Worm (Caenorhabditis elegans) whole organism, early embryonic: ENCODE measurements around the gene dcaf-1.
A peak's percentile ranks its signal among the peaks of the same experiment; 100 is the strongest.

ENCODE experiments used
- B0310.2 ChIP-seq: sonication (generic microtip); optimal IDR thresholded peaks from 2 replicates; lab custom pipeline; 2016; ENCODE audit warnings: mild to moderate bottlenecking, missing genetic modification characterization, missing compliant biosample characterization
- F13C5.2 ChIP-seq: sonication (generic microtip); optimal IDR thresholded peaks from 2 replicates; lab custom pipeline; 2017; ENCODE audit warnings: mild to moderate bottlenecking, missing genetic modification characterization, inconsistent platforms, missing compliant biosample characterization
- aly-1 ChIP-seq: sonication (generic microtip); optimal IDR thresholded peaks from 2 replicates; lab custom pipeline; 2016; ENCODE audit warnings: missing genetic modification characterization, missing compliant biosample characterization
- ama-1 ChIP-seq: fragments of 150-350 bp; optimal IDR thresholded peaks from 2 replicates; lab custom pipeline; 2014
- ceh-13 ChIP-seq: fragments of 200-800 bp; sonication (Bioruptor generic); optimal IDR thresholded peaks from 2 replicates; lab custom pipeline; 2018; ENCODE audit warnings: mild to moderate bottlenecking, missing genetic modification characterization, missing compliant biosample characterization
- ceh-36 ChIP-seq: sonication (generic microtip); optimal IDR thresholded peaks from 2 replicates; lab custom pipeline; 2016; ENCODE audit warnings: missing genetic modification characterization, inconsistent platforms, missing compliant biosample characterization
- ets-7 ChIP-seq: sonication (generic microtip); optimal IDR thresholded peaks from 2 replicates; lab custom pipeline; 2016; ENCODE audit warnings: missing genotype, missing genetic modification characterization, missing compliant biosample characterization
- flt-1 ChIP-seq: fragments of 200-800 bp; sonication (Bioruptor generic); IDR thresholded peaks from 2 replicates; pipeline ENCODE4 v1.3.6; 2022; ENCODE audit warnings: missing genetic modification characterization, missing compliant biosample characterization
- hmbx-1 ChIP-seq: sonication (generic microtip); optimal IDR thresholded peaks from 2 replicates; lab custom pipeline; 2016; ENCODE audit warnings: mild to moderate bottlenecking, missing genetic modification characterization, missing compliant biosample characterization
- hmg-4 ChIP-seq: fragments of 200-800 bp; sonication (Bioruptor generic); optimal IDR thresholded peaks from 2 replicates; lab custom pipeline; 2018; ENCODE audit warnings: mild to moderate bottlenecking, missing genetic modification characterization, missing compliant biosample characterization
- hnd-1 ChIP-seq: sonication (generic microtip); optimal IDR thresholded peaks from 2 replicates; lab custom pipeline; 2016; ENCODE audit warnings: missing genetic modification characterization, missing compliant biosample characterization
- pes-1 ChIP-seq: fragments of 200-800 bp; sonication (Bioruptor generic); IDR thresholded peaks from 2 replicates; pipeline ENCODE4 v1.3.6; 2022; ENCODE audit warnings: missing genetic modification reagents, missing genetic modification characterization, missing compliant biosample characterization
- scrt-1 ChIP-seq: fragments of 200-800 bp; sonication (Bioruptor generic); IDR thresholded peaks from 2 replicates; pipeline ENCODE4 v1.3.6; 2022; ENCODE audit warnings: missing genetic modification characterization, missing compliant biosample characterization
- sea-1 ChIP-seq: fragments of 200-800 bp; sonication (Bioruptor generic); conservative IDR thresholded peaks from 2 replicates; pipeline ENCODE4 v1.3.6; 2022; ENCODE audit warnings: missing genetic modification characterization, missing compliant biosample characterization
- tbx-11 ChIP-seq: fragments of 200-800 bp; sonication (Bioruptor generic); IDR thresholded peaks from 2 replicates; pipeline ENCODE4 v1.3.6; 2022; ENCODE audit warnings: missing genetic modification characterization, missing compliant biosample characterization
- tbx-37 ChIP-seq: fragments of 200-800 bp; sonication (Bioruptor generic); conservative IDR thresholded peaks from 2 replicates; pipeline ENCODE4 v1.3.6; 2022; ENCODE audit warnings: missing genetic modification reagents, missing genetic modification characterization, missing compliant biosample characterization
- tra-4 ChIP-seq: sonication (generic microtip); optimal IDR thresholded peaks from 2 replicates; lab custom pipeline; 2017; ENCODE audit warnings: missing genetic modification characterization, missing compliant biosample characterization

The dcaf-1 gene

DNA sequence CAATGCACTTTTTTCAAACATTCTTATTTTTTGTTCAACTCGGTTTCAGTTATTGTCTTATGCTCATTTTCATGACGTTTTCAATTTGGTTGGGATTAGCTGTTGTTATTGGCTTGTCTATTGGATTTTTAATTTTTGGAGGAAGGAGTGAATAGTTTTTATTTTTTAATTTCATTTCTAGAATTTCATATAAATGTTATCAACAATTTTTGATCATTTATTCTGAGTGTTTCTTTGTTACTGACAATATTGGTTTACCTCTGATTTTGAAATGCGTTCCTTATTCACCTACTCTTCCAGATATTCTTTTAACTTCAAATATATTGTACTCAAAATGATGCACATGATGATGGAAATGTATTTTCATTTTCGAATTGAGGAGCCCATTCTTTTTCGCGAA, 52.5 kb downstream of the dcaf-1 start, which contains the start of gene F58G6.7:
F58G6.7 (plus strand) TSS at position 301 of the 400 bp plus-strand sequence.
- TF ChIP-seq pes-1, result no peak
- TF ChIP-seq tbx-37, result no peak
- no peak for TF ChIP-seq ceh-13 (GFP tag; lab: Kevin White, UChicago)
- no peak for TF ChIP-seq hnd-1 (tag; lab: Kevin White, UChicago)

- TF ChIP-seq scrt-1, result no peak
- no peak for TF ChIP-seq flt-1 (GFP tag; lab: Robert Waterston, UW)
- no peak for TF ChIP-seq sea-1 (GFP tag; lab: Robert Waterston, UW)
- no peak for TF ChIP-seq tbx-37
- no peak for TF ChIP-seq ets-7 (tag; lab: Kevin White, UChicago)
- no peak for TF ChIP-seq tra-4
- TF ChIP-seq ceh-13 (GFP tag; lab: Kevin White, UChicago), result no peak
- TF ChIP-seq B0310.2, result no peak
- no peak for TF ChIP-seq hmbx-1 (tag; lab: Kevin White, UChicago)
- no peak for TF ChIP-seq ama-1
Measured at ce11 chrIV:9653184-9653583, 53.3 kb downstream of the dcaf-1 start, which contains the start of gene F58G6.3. F58G6.3 (plus strand) TSS chrIV:9653535.

ce11 chrIV:9651234-9651633, 55.3 kb downstream of the dcaf-1 start, which contains the start of gene chca-1:
chca-1 (plus strand) TSS chrIV:9651394.
- TF ChIP-seq hmg-4 (no peak), F13C5.2 (tag; lab: Kevin White, UChicago) (no peak), tbx-37 (no peak), ceh-36 (tag; lab: Kevin White, UChicago) (no peak), tbx-11 (GFP tag; lab: Robert Waterston, UW) (no peak), pes-1 (no peak), ets-7 (tag; lab: Kevin White, UChicago) (no peak), tra-4 (no peak), aly-1 (no peak), hnd-1 (tag; lab: Kevin White, UChicago) (no peak), B0310.2 (no peak), flt-1 (GFP tag; lab: Robert Waterston, UW) (no peak), sea-1 (GFP tag; lab: Robert Waterston, UW) (no peak), ceh-13 (GFP tag; lab: Kevin White, UChicago) (no peak)

DNA sequence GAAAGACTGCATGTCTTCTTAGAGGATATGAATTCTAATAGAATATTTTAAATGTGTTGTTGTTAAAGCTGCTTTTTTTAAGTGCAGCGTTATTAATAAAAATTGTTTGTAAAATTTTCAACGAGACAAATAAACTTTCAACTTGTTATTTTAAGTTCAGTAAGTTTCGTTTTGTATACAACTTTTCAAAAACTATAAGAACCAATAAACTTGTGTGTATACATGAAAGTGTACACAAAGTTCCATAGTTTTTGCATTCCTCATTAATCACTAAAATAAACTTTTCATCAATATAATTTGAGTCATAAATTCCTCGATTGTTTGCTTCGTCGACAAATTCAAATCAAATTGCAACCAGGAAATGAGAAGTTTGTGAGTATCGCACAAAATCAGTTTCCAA, 57.8 kb downstream of the dcaf-1 start, which contains the start of gene srm-3:
srm-3 (plus strand) TSS at position 301 of the 400 bp plus-strand sequence.
- TF ChIP-seq hnd-1 (tag; lab: Kevin White, UChicago), result no peak
- no peak for TF ChIP-seq ceh-13 (GFP tag; lab: Kevin White, UChicago)
- TF ChIP-seq scrt-1, result no peak
- TF ChIP-seq F13C5.2 (tag; lab: Kevin White, UChicago), result no peak
- TF ChIP-seq tbx-11 (GFP tag; lab: Robert Waterston, UW), result no peak
- TF ChIP-seq tbx-37, result no peak
- no peak for TF ChIP-seq sea-1 (GFP tag; lab: Robert Waterston, UW)
- no peak for TF ChIP-seq ceh-36 (tag; lab: Kevin White, UChicago)
- no peak for TF ChIP-seq ets-7 (tag; lab: Kevin White, UChicago)
- no peak for TF ChIP-seq hmbx-1 (tag; lab: Kevin White, UChicago)
- TF ChIP-seq tra-4, result no peak
- no peak for TF ChIP-seq aly-1
- no peak for TF ChIP-seq flt-1 (GFP tag; lab: Robert Waterston, UW)
- TF ChIP-seq ama-1, result no peak
- no peak for TF ChIP-seq pes-1
- TF ChIP-seq hmg-4, result no peak

DNA sequence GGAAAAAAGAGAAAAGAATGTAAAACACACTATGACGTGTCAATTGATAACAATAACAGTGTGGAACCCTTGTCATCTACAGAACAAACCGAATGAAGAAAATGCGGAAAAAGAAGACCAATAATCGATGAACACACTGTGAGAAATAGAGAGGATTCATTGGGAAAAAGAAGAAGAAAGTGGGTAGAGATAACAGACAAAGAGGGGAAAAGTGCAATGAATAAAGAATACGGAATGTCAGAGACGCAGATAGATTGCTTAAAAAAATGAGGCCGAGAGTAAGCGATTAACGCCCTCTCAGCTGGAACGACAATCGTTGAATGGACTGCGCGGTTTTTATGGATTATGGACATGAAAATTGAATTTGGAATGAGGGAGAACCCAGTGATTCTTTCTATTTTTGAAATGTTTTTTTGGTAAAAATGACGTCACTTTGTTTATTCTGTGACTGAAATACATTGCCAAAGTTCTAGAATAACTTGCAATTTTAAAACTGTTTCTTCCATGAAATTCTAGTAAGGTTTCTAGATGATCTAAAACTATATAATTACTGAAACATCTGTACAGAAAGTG, 58.6 kb downstream of the dcaf-1 start, which contains the start of gene amph-1:
amph-1 (minus strand) TSS at position 85 of the 573 bp plus-strand sequence.
- TF ChIP-seq F13C5.2 (tag; lab: Kevin White, UChicago) (peak; percentile 1), hnd-1 (tag; lab: Kevin White, UChicago) (no peak)
